Worm (Caenorhabditis elegans): ENCODE measurements around the gene K02F3.2.

Gene K02F3.2

DNA sequence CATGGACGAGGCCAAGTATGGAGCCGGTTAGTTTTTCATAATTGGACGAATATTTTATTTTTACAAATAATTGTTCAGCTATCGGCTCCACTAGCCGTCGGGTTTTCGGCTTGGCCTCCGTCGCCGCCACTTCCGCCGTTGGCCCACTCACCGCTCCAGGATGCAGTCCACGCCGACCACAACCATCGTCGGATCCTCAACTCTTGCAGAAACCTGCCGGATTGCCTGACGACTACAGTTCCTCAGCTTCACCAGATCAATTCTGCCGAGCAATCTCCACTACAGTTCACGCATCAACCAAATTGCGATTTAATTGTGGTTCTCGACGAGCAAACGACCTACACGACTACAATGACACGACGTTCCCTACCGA lies 11.2 kb upstream of the K02F3.2 start (continued):
- 0 out of 2 replicates have a peak, but pooled peaks have one; percentile 23 for TF ChIP-seq php-3 (GFP tag; IDR thresholded peaks at IDR 0.05)
- no peak for TF ChIP-seq spr-1 (tag; optimal IDR thresholded peaks at IDR 0.05)
- no peak for TF ChIP-seq ceh-82 (tag; optimal IDR thresholded peaks at IDR 0.05)

DNA sequence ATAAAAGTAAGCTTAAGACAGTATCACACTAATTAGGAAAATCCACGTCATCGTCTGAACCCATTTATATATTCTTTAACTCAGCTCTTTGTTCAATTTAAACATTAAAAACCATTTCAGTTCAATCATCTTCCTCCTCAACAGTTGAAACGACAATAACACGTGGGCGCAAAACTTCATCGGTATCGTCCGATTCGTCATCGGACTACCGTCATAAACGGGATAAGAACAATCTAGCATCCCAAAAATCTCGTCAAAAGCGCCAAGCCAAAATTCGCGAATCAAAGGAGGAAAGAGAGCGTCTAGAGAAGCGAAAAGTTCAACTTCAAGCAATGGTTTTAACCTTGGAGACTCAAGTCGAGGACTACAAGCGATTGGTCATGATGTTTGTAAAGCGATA lies 10.4 kb upstream of the K02F3.2 start:
- no peak for TF ChIP-seq fos-1 (tag; optimal IDR thresholded peaks at IDR 0.05)
- peak; percentile 92 for TF ChIP-seq ama-1 (optimal IDR thresholded peaks at IDR 0.05)
- peak; percentile 88 for TF ChIP-seq aha-1 (tag)
- peak; percentile 42 for TF ChIP-seq mes-2 (tag; optimal IDR thresholded peaks at IDR 0.05; ENCODE audit: poor library complexity, severe bottlenecking)
- TF ChIP-seq madf-5 (GFP tag; IDR thresholded peaks at IDR 0.05): no peak
- peak in 1 of 2 experiments; percentile 85 for TF ChIP-seq unc-62 (GFP tag; optimal IDR thresholded peaks at IDR 0.05 in 1 of 2)
- TF ChIP-seq unc-62 (tag; optimal IDR thresholded peaks at IDR 0.05): no peak

DNA sequence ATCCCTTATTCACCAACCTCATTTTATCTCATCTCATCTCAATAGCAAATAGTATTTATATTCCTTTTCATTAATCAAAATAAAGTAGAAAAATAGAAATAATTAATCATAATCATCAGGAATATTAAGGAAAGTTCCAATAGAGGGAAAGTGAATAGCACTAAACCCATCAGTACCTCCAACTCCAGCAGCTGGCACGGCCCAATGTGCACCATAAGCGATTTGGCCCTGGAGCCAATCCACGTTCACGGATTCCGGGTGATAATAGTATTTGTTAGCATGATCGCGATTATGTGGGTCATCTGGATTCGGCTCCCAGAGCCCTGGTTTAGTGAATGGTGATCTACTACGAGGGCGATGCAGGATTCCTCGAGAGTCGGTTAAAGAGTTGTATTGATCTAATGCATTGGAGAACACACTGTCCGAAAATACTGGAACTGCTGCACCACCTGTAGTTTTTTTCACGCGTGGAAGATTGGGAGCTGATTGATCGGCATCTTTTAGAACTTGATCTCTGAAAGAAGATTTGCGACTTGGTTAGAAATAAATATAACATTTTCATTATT lies 9.8 kb upstream of the K02F3.2 start:
- TF ChIP-seq ceh-62 (tag; optimal IDR thresholded peaks at IDR 0.05): no peak
- TF ChIP-seq cey-2 (tag; optimal IDR thresholded peaks at IDR 0.05; ENCODE audit: borderline replicate concordance, insufficient read depth): no peak
- TF ChIP-seq mxl-2 (GFP tag; conservative IDR thresholded peaks at IDR 0.05): peak; percentile 78
- TF ChIP-seq zag-1 (tag; optimal IDR thresholded peaks at IDR 0.05): peak; percentile 45
- peak; percentile 73 for TF ChIP-seq ZK337.2 (GFP tag; IDR thresholded peaks at IDR 0.05)
- TF ChIP-seq Y48G9A.11 (GFP tag; IDR thresholded peaks at IDR 0.05): peak; percentile 90
- peak; percentile 38; the same call in 1 of the 2 replicates for TF ChIP-seq ceh-44 (GFP tag; IDR thresholded peaks at IDR 0.05)
- TF ChIP-seq mxl-3 (GFP tag; optimal IDR thresholded peaks at IDR 0.05): peak; percentile 62
- TF ChIP-seq gei-8 (GFP tag; optimal IDR thresholded peaks at IDR 0.05): peak; percentile 96
- TF ChIP-seq madf-9 (GFP tag; conservative IDR thresholded peaks at IDR 0.05): peak; percentile 72
- peak; percentile 5 for TF ChIP-seq hlh-30 (tag; optimal IDR thresholded peaks at IDR 0.05; ENCODE audit: insufficient read depth)
- TF ChIP-seq snpc-4 (tag; optimal IDR thresholded peaks at IDR 0.05): no peak
- TF ChIP-seq ztf-11 (tag; optimal IDR thresholded peaks at IDR 0.05): peak; percentile 51
- TF ChIP-seq F26F4.8 (GFP tag; conservative IDR thresholded peaks at IDR 0.05): no peak
- peak; percentile 80 for TF ChIP-seq hmg-1.1 (GFP tag; IDR thresholded peaks at IDR 0.05)
- TF ChIP-seq zfp-2 (tag; optimal IDR thresholded peaks at IDR 0.05): peak; percentile 39
- TF ChIP-seq egl-27 (tag; optimal IDR thresholded peaks at IDR 0.05): no peak
- TF ChIP-seq ZK546.5 (tag; optimal IDR thresholded peaks at IDR 0.05): peak in 1 of 2 experiments; percentile 45
- peak; percentile 77 to 95; a peak in 3 of 4 replicates for TF ChIP-seq madf-5 (GFP tag; IDR thresholded peaks at IDR 0.05)
- no peak for TF ChIP-seq ces-1 (GFP tag; optimal IDR thresholded peaks at IDR 0.05)
- TF ChIP-seq mep-1 (tag; optimal IDR thresholded peaks at IDR 0.05): peak; percentile 94
- TF ChIP-seq ceh-82 (tag; optimal IDR thresholded peaks at IDR 0.05): no peak
- no peak for TF ChIP-seq zip-2 (tag; optimal IDR thresholded peaks at IDR 0.05)
- TF ChIP-seq hif-1 (tag; optimal IDR thresholded peaks at IDR 0.05): peak; percentile 55 to 96
- TF ChIP-seq daf-16 (GFP tag; optimal IDR thresholded peaks at IDR 0.05): peak in 1 of 2 experiments; percentile 81
- peak; percentile 66 for TF ChIP-seq daf-16 (tag; optimal IDR thresholded peaks at IDR 0.05)
- TF ChIP-seq lir-3 (tag; optimal IDR thresholded peaks at IDR 0.05): no peak
- TF ChIP-seq ctbp-1 (GFP tag; IDR thresholded peaks at IDR 0.05): peak; percentile 91
- peak; percentile 96 for TF ChIP-seq nhr-41 (GFP tag; IDR thresholded peaks at IDR 0.05)
- TF ChIP-seq lin-1 (GFP tag; IDR thresholded peaks at IDR 0.05): peak; percentile 95
- no peak for TF ChIP-seq ceh-32 (tag; optimal IDR thresholded peaks at IDR 0.05; ENCODE audit: poor library complexity)
- peak; percentile 47 for TF ChIP-seq rbr-2 (tag; optimal IDR thresholded peaks at IDR 0.05)
- TF ChIP-seq nhr-10 (tag; optimal IDR thresholded peaks at IDR 0.05): peak; percentile 93
- TF ChIP-seq hlh-11 (tag; optimal IDR thresholded peaks at IDR 0.05): peak; percentile 86
- TF ChIP-seq attf-4 (tag; optimal IDR thresholded peaks at IDR 0.05): no peak
- TF ChIP-seq nhr-25 (tag; optimal IDR thresholded peaks at IDR 0.05; ENCODE audit: borderline replicate concordance, insufficient read depth): peak; percentile 84
- TF ChIP-seq arid-1 (GFP tag; conservative IDR thresholded peaks at IDR 0.05): peak; percentile 98
- peak; percentile 88 for TF ChIP-seq saeg-2 (GFP tag; IDR thresholded peaks at IDR 0.05)
- no peak for TF ChIP-seq lin-15B (tag; optimal IDR thresholded peaks at IDR 0.05)
